Worm (Caenorhabditis elegans): ENCODE results near the gene ZK355.2.

Gene ZK355.2

DNA sequence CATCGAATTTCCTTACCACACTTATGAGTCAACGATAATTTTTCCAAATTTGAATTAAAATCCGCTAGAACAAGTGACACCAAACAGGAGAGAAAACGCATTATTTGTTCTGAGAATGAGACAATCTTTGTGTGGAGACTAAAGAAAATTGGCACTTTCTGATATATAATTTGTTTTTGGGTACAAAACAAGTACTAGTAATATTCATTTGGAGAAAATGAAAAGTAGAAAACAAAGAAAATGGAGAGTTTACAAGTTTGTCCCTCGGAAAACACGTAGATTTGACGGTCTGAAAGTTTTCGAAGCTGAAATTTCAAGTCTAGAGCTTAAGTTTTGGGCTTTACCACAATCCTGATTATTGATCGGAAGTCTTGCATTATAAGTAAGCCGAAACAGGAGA is 17.0 kb downstream of the ZK355.2 start, which contains the start of gene irld-66:
Gene irld-66, minus strand, starts transcription at position 101 of the 400 bp plus-strand sequence.
- no peak for TF ChIP-seq W03F9.2 (tag; optimal IDR thresholded peaks at IDR 0.05)
- TF ChIP-seq him-1 (tag; optimal IDR thresholded peaks at IDR 0.05) = no peak
- no peak for TF ChIP-seq dao-5 (tag; optimal IDR thresholded peaks at IDR 0.05)

- TF ChIP-seq him-1 (tag; optimal IDR thresholded peaks at IDR 0.05) (no peak), W03F9.2 (tag; optimal IDR thresholded peaks at IDR 0.05) (no peak), dao-5 (tag; optimal IDR thresholded peaks at IDR 0.05) (no peak)
Observed at ce11 chrII:2943966-2944365, 20.2 kb downstream of the ZK355.2 start, which contains the start of the genes irld-50 and irld-49. Gene irld-50, minus strand, starts transcription at chrII:2944066. Gene irld-49, plus strand, starts transcription at chrII:2944176.

DNA sequence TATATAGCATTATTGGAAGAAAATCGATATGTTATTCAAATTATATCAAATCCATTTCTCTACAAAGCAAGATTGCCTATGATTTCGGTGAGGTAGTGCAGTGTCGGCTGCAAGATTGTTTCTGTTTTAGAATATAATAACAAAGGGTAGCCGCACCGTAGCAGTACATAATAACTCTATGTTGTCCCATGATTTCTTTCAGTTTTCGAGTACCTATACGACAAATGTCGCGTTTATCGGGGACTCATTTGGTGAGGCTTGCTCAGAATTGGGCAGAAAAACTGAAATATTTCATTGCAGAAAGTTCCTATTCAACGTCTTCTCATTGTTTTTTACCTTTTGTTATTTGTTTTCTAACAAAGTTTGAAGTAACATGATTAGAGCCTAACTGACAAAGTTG is 22.7 kb downstream of the ZK355.2 start, which contains the start of gene srw-79:
Gene srw-79, plus strand, starts transcription at position 301 of the 400 bp plus-strand sequence.
- no peak for TF ChIP-seq him-1 (tag; optimal IDR thresholded peaks at IDR 0.05)

- TF ChIP-seq dao-5 (tag; optimal IDR thresholded peaks at IDR 0.05) (no peak), him-1 (tag; optimal IDR thresholded peaks at IDR 0.05) (no peak), W03F9.2 (tag; optimal IDR thresholded peaks at IDR 0.05) (no peak)
Observed at ce11 chrII:2948614-2949013, 24.9 kb downstream of the ZK355.2 start.

- TF ChIP-seq dao-5 (tag; optimal IDR thresholded peaks at IDR 0.05) = no peak
- TF ChIP-seq him-1 (tag; optimal IDR thresholded peaks at IDR 0.05) = no peak
- TF ChIP-seq W03F9.2 (tag; optimal IDR thresholded peaks at IDR 0.05) = no peak
Observed at ce11 chrII:2952629-2953028, 28.9 kb downstream of the ZK355.2 start, which contains the start of gene irld-51. Gene irld-51, minus strand, starts transcription at chrII:2952729.

- TF ChIP-seq W03F9.2 (tag; optimal IDR thresholded peaks at IDR 0.05) (no peak), dao-5 (tag; optimal IDR thresholded peaks at IDR 0.05) (no peak), him-1 (tag; optimal IDR thresholded peaks at IDR 0.05) (no peak)
Observed at ce11 chrII:2955656-2956115, 32.0 kb downstream of the ZK355.2 start, which contains the start of gene irld-48. Gene irld-48, plus strand, starts transcription at chrII:2956065.

- no peak for TF ChIP-seq him-1 (tag; optimal IDR thresholded peaks at IDR 0.05)
- no peak for TF ChIP-seq W03F9.2 (tag; optimal IDR thresholded peaks at IDR 0.05)
- TF ChIP-seq dao-5 (tag; optimal IDR thresholded peaks at IDR 0.05) = no peak
Observed at ce11 chrII:2958308-2958707, 34.6 kb downstream of the ZK355.2 start, which contains the start of gene srw-60. Gene srw-60, plus strand, starts transcription at chrII:2958608.

ce11 chrII:2962531-2963164 is 38.9 kb downstream of the ZK355.2 start:
- TF ChIP-seq him-1 (tag; optimal IDR thresholded peaks at IDR 0.05) = peak; percentile 67
- TF ChIP-seq dao-5 (tag; optimal IDR thresholded peaks at IDR 0.05) = no peak

DNA sequence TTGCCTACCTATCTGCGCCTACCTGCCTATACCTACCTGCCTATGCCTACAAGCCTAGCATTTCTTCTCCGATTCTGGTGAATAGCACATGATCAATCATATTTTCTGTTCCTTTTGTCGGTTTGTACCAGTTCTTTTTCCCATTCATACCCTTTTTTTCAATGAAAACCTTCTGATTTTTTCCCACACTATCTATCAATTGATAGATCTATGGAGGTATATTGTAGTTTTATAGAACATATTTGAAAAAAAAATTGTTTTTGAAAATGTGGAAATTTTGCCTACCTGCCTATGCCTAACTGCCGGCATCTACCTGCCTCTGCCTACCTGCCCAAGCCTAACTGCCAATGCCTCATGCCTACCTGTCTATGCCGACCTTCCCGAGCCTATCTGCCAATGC is 39.9 kb downstream of the ZK355.2 start:
- TF ChIP-seq W03F9.2 (tag; optimal IDR thresholded peaks at IDR 0.05) (no peak), him-1 (tag; optimal IDR thresholded peaks at IDR 0.05) (no peak), dao-5 (tag; optimal IDR thresholded peaks at IDR 0.05) (no peak)

DNA sequence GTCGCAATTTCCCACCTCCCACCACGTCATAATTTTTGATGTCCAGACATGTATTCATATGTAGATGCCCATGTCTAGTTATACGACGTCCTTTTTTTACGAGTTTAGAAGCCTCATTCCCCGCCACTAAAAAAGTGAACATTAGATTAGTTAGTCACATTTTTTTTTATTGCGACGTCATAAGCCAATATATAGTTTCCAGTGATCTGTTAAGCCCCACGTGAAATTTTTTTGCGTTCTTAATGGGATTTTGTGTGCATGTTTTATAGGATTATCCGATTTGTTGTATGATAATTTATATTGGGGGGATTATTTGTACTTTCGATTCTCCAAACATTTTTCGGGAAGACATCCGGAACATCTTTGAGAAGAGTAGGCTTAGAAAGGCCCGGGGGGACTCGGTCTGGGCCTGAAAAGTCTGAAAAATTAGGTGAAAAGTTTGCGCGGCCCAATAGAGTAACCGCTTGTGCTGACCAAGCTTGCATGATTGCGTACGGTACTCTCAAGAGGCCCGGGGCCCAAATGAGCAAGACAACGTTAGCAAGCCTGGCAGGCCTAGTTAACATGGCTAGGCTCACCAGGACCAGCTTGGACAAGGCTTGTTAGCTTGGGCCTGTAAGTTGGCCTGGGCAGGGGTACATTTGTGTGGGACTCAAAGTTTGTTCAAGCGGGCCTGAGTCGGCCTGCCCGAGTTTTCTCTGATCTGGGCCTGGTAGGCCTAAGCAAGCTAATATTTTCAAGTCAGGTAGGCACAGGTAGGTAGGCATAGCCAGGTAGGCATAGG is 41.7 kb downstream of the ZK355.2 start:
- TF ChIP-seq W03F9.2 (tag; optimal IDR thresholded peaks at IDR 0.05) = no peak
- no peak for TF ChIP-seq him-1 (tag; optimal IDR thresholded peaks at IDR 0.05)
- TF ChIP-seq dao-5 (tag; optimal IDR thresholded peaks at IDR 0.05) = no peak

DNA sequence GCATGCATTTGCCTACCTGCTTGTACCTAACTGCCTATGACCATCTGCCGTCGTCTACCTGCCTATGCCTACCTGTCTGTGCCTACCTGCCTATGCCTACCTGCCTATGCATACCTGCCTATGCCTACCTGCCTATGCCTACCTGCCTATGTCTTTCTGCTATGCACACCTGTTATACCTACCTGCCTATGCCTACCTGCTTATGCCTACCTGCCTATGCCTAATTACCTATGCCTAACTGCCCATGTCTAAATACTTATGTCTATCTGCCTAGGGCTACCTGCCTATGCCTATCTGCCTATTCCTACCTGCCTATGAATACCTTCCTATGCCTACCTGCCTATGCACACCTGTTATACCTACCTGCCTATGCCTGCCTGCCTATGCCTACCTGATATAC is 42.6 kb downstream of the ZK355.2 start:
- no peak for TF ChIP-seq W03F9.2 (tag; optimal IDR thresholded peaks at IDR 0.05)
- TF ChIP-seq dao-5 (tag; optimal IDR thresholded peaks at IDR 0.05) = no peak
- TF ChIP-seq him-1 (tag; optimal IDR thresholded peaks at IDR 0.05) = no peak

ce11 chrII:2967064-2967463 is 43.3 kb downstream of the ZK355.2 start:
- no peak for TF ChIP-seq W03F9.2 (tag; optimal IDR thresholded peaks at IDR 0.05)
- TF ChIP-seq him-1 (tag; optimal IDR thresholded peaks at IDR 0.05) = no peak
- TF ChIP-seq dao-5 (tag; optimal IDR thresholded peaks at IDR 0.05) = no peak

- TF ChIP-seq him-1 (tag; optimal IDR thresholded peaks at IDR 0.05) = peak; percentile 91
- no peak for TF ChIP-seq dao-5 (tag; optimal IDR thresholded peaks at IDR 0.05)
Observed at ce11 chrII:2973940-2974402, 50.3 kb downstream of the ZK355.2 start.
